Worm (Caenorhabditis elegans) whole organism, L3 larva: ENCODE results near the gene wrn-1.

Experiments
- R02D3.7 ChIP-seq: fragments of 150-350 bp; optimal IDR thresholded peaks from 2 replicates; lab custom pipeline; 2014; ENCODE audit warnings: missing biosample characterization, missing genetic modification characterization
- ZK546.5 ChIP-seq: sonication (generic microtip); optimal IDR thresholded peaks from 2 replicates; lab custom pipeline; 2017; ENCODE audit warnings: missing biosample characterization, missing genetic modification characterization
- aly-2 ChIP-seq: fragments of 150-350 bp; optimal IDR thresholded peaks from 2 replicates; lab custom pipeline; 2014; ENCODE audit warnings: missing biosample characterization, missing genetic modification characterization
- ama-1 ChIP-seq: fragments of 150-350 bp; optimal IDR thresholded peaks from 2 replicates; lab custom pipeline; 2018
- ceh-28 ChIP-seq: fragments of 150-350 bp; optimal IDR thresholded peaks from 2 replicates; lab custom pipeline; 2014; ENCODE audit warnings: missing biosample characterization, missing genetic modification reagents, missing genetic modification characterization
- ceh-82 ChIP-seq: fragments of 150-350 bp; optimal IDR thresholded peaks from 2 replicates; lab custom pipeline; 2014; ENCODE audit warnings: missing biosample characterization, missing genetic modification characterization
- daf-12 ChIP-seq: fragments of 150-350 bp; optimal IDR thresholded peaks from 2 replicates; lab custom pipeline; 2014; ENCODE audit warnings: missing biosample characterization, missing genetic modification reagents, missing genetic modification characterization
- egl-5 ChIP-seq: fragments of 150-350 bp; optimal IDR thresholded peaks from 2 replicates; lab custom pipeline; 2017; ENCODE audit warnings: missing biosample characterization, missing genetic modification reagents, missing genetic modification characterization, inconsistent platforms
- elt-2 ChIP-seq: sonication (generic microtip); optimal IDR thresholded peaks from 2 replicates; lab custom pipeline; 2016; ENCODE audit warnings: missing genetic modification reagents, mild to moderate bottlenecking, missing genetic modification characterization, missing compliant biosample characterization
- elt-3 ChIP-seq, 3 experiments: fragments of 150-350 bp in 1 of 3; sonication (generic microtip) in 2 of 3; optimal IDR thresholded peaks; 2 replicates in 2 of 3; 4 replicates in 1 of 3; lab custom pipeline; 2014 to 2017; ENCODE audit warnings: missing biosample characterization in 3 of 3, missing genetic modification characterization in 3 of 3
- fkh-2 ChIP-seq: fragments of 150-350 bp; optimal IDR thresholded peaks from 2 replicates; lab custom pipeline; 2014; ENCODE audit warnings: missing biosample characterization, missing genetic modification reagents, missing genetic modification characterization
- fos-1 ChIP-seq: fragments of 150-350 bp; optimal IDR thresholded peaks from 2 replicates; lab custom pipeline; 2014; ENCODE audit warnings: missing biosample characterization, missing genetic modification characterization
- hmg-11 ChIP-seq: sonication (generic microtip); optimal IDR thresholded peaks from 2 replicates; lab custom pipeline; 2016; ENCODE audit warnings: missing genetic modification characterization, missing compliant biosample characterization
- jun-1 ChIP-seq: fragments of 150-350 bp; optimal IDR thresholded peaks from 2 replicates; lab custom pipeline; 2014; ENCODE audit warnings: missing biosample characterization, missing genetic modification reagents, missing genetic modification characterization
- lin-39 ChIP-seq: fragments of 150-350 bp; optimal IDR thresholded peaks from 2 replicates; lab custom pipeline; 2018; ENCODE audit warnings: missing biosample characterization, missing genetic modification reagents, missing genetic modification characterization
- lsy-12 ChIP-seq: sonication (generic microtip); optimal IDR thresholded peaks from 2 replicates; lab custom pipeline; 2016; ENCODE audit warnings: mild to moderate bottlenecking, missing genetic modification characterization, missing compliant biosample characterization
- mdl-1 ChIP-seq: fragments of 150-350 bp; optimal IDR thresholded peaks from 2 replicates; lab custom pipeline; 2014; ENCODE audit warnings: missing biosample characterization, missing genetic modification characterization
- mml-1 ChIP-seq: fragments of 150-350 bp; sonication (generic microtip); optimal IDR thresholded peaks from 3 replicates; lab custom pipeline; 2014; ENCODE audit warnings: missing biosample characterization, missing genetic modification characterization
- nhr-11 ChIP-seq: fragments of 150-350 bp; optimal IDR thresholded peaks from 2 replicates; lab custom pipeline; 2014; ENCODE audit warnings: missing biosample characterization, missing genetic modification characterization
- nhr-12 ChIP-seq: fragments of 150-350 bp; optimal IDR thresholded peaks from 2 replicates; lab custom pipeline; 2014; ENCODE audit warnings: missing biosample characterization, missing genetic modification characterization
- nhr-25 ChIP-seq: sonication (generic microtip); optimal IDR thresholded peaks from 2 replicates; lab custom pipeline; 2017; ENCODE audit warnings: missing biosample characterization, missing genetic modification characterization
- nhr-28 ChIP-seq: fragments of 150-350 bp; optimal IDR thresholded peaks from 2 replicates; lab custom pipeline; 2014; ENCODE audit warnings: missing biosample characterization, missing genetic modification characterization
- nhr-43 ChIP-seq: sonication (generic microtip); optimal IDR thresholded peaks from 2 replicates; lab custom pipeline; 2016; ENCODE audit warnings: mild to moderate bottlenecking, missing genetic modification characterization, missing compliant biosample characterization; ENCODE audit not compliant: poor library complexity, severe bottlenecking
- nhr-67 ChIP-seq: fragments of 150-350 bp; optimal IDR thresholded peaks from 2 replicates; lab custom pipeline; 2014; ENCODE audit warnings: missing biosample characterization, missing genetic modification characterization
- nhr-76 ChIP-seq: fragments of 150-350 bp; sonication (generic microtip); optimal IDR thresholded peaks from 5 replicates; lab custom pipeline; 2014; ENCODE audit warnings: missing biosample characterization, missing genetic modification characterization
- nhr-77 ChIP-seq: fragments of 150-350 bp; optimal IDR thresholded peaks from 2 replicates; lab custom pipeline; 2014; ENCODE audit warnings: missing biosample characterization, missing genetic modification characterization
- pha-4 ChIP-seq: fragments of 150-350 bp; optimal IDR thresholded peaks from 2 replicates; lab custom pipeline; 2014; ENCODE audit warnings: missing biosample characterization, missing genetic modification reagents, missing genetic modification characterization
- pqm-1 ChIP-seq: fragments of 150-350 bp; optimal IDR thresholded peaks from 2 replicates; lab custom pipeline; 2017; ENCODE audit warnings: missing biosample characterization, missing genetic modification characterization, inconsistent platforms
- skn-1 ChIP-seq: fragments of 150-350 bp; optimal IDR thresholded peaks from 2 replicates; lab custom pipeline; 2014; ENCODE audit warnings: missing biosample characterization, missing genetic modification characterization
- snpc-4 ChIP-seq: fragments of 150-350 bp; optimal IDR thresholded peaks from 2 replicates; lab custom pipeline; 2014; ENCODE audit warnings: missing biosample characterization, missing genetic modification characterization
- tbx-2 ChIP-seq: sonication (generic microtip); optimal IDR thresholded peaks from 2 replicates; lab custom pipeline; 2016; ENCODE audit warnings: mild to moderate bottlenecking, missing genetic modification characterization, missing compliant biosample characterization
- unc-39 ChIP-seq: sonication (generic microtip); optimal IDR thresholded peaks from 4 replicates; lab custom pipeline; 2017; ENCODE audit warnings: missing biosample characterization, missing genetic modification characterization
- zag-1 ChIP-seq: fragments of 150-350 bp; optimal IDR thresholded peaks from 2 replicates; lab custom pipeline; 2014; ENCODE audit warnings: missing biosample characterization, missing genetic modification characterization
- ztf-11 ChIP-seq: fragments of 150-350 bp; optimal IDR thresholded peaks from 2 replicates; lab custom pipeline; 2014; ENCODE audit warnings: missing biosample characterization, missing genetic modification characterization
- ztf-4 ChIP-seq: fragments of 150-350 bp; optimal IDR thresholded peaks from 2 replicates; lab custom pipeline; 2014; ENCODE audit warnings: missing biosample characterization, missing genetic modification characterization

wrn-1 gene

ce11 chrII:6588605-6589292 lies 34.0 kb downstream of the wrn-1 start, which contains the start of gene icd-1 (continued):
- TF ChIP-seq tbx-2 (peak; percentile 91), daf-12 (no peak), elt-2 (tag; lab: Kevin White, UChicago) (peak; percentile 84), zag-1 (tag; lab: Kevin White, UChicago) (peak; percentile 71), jun-1 (peak; percentile 97), elt-3 (tag; optimal IDR thresholded peaks at IDR 0.05; lab: Kevin White, UChicago) (no peak), lsy-12 (tag; lab: Kevin White, UChicago) (peak; percentile 95), aly-2 (tag; lab: Kevin White, UChicago) (peak; percentile 58), pha-4 (peak; percentile 92), mdl-1 (tag; lab: Kevin White, UChicago) (peak; percentile 64), nhr-77 (tag; lab: Kevin White, UChicago) (peak; percentile 63), unc-39 (no peak), fkh-2 (tag; lab: Kevin White, UChicago) (no peak), snpc-4 (tag; lab: Kevin White, UChicago) (peak; percentile 91), nhr-67 (tag; lab: Kevin White, UChicago) (no peak), nhr-25 (tag; lab: Kevin White, UChicago) (peak; percentile 94), R02D3.7 (tag; lab: Kevin White, UChicago) (peak; percentile 89), mml-1 (tag; lab: Kevin White, UChicago) (no peak), nhr-11 (tag; lab: Kevin White, UChicago) (peak; percentile 95), pqm-1 (tag; lab: Kevin White, UChicago) (peak; percentile 66), ztf-4 (tag; lab: Kevin White, UChicago) (peak; percentile 83)

- TF ChIP-seq pha-4 (peak; percentile 21), nhr-77 (tag; lab: Kevin White, UChicago) (no peak), daf-12 (no peak), ztf-11 (tag; lab: Kevin White, UChicago) (no peak), nhr-12 (tag; lab: Kevin White, UChicago) (no peak), ZK546.5 (tag; lab: Kevin White, UChicago) (no peak), fos-1 (peak; percentile 19), hmg-11 (tag; lab: Kevin White, UChicago) (no peak), egl-5 (no peak), nhr-43 (tag; lab: Kevin White, UChicago) (no peak), elt-3 (tag; optimal IDR thresholded peaks at IDR 0.05; lab: Kevin White, UChicago) (no peak), jun-1 (no peak), mdl-1 (tag; lab: Kevin White, UChicago) (no peak), elt-2 (tag; lab: Kevin White, UChicago) (no peak), pqm-1 (tag; lab: Kevin White, UChicago) (peak; percentile 49), lsy-12 (tag; lab: Kevin White, UChicago) (no peak), mml-1 (tag; lab: Kevin White, UChicago) (no peak)
Observed at ce11 chrII:6589408-6589807, 34.6 kb downstream of the wrn-1 start, which contains the start of gene vps-32.1. Gene vps-32.1, plus strand, starts transcription at chrII:6589708.

- TF ChIP-seq ceh-82 (tag; lab: Kevin White, UChicago): no peak
- TF ChIP-seq ama-1 (lab: Kevin White, UChicago): peak; percentile 70
Observed at ce11 chrII:6591000-6591399, 36.2 kb downstream of the wrn-1 start.

- TF ChIP-seq ama-1 (lab: Kevin White, UChicago): no peak
- no peak for TF ChIP-seq pqm-1 (tag; lab: Kevin White, UChicago)
- TF ChIP-seq lin-39 (tag; lab: Kevin White, UChicago): no peak
- no peak for TF ChIP-seq skn-1 (tag; lab: Kevin White, UChicago)
- TF ChIP-seq ztf-4 (tag; lab: Kevin White, UChicago): no peak
- TF ChIP-seq nhr-76 (tag; lab: Kevin White, UChicago): no peak
- no peak for TF ChIP-seq daf-12
- TF ChIP-seq elt-2 (tag; lab: Kevin White, UChicago): no peak
- TF ChIP-seq nhr-25 (tag; lab: Kevin White, UChicago): no peak
- no peak for TF ChIP-seq unc-39
- no peak for TF ChIP-seq nhr-11 (tag; lab: Kevin White, UChicago)
- TF ChIP-seq nhr-28 (tag; lab: Kevin White, UChicago): no peak
- TF ChIP-seq ZK546.5 (tag; lab: Kevin White, UChicago): no peak
- no peak for TF ChIP-seq elt-3 (tag; optimal IDR thresholded peaks at IDR 0.05; lab: Kevin White, UChicago)
- TF ChIP-seq aly-2 (tag; lab: Kevin White, UChicago): no peak
- no peak for TF ChIP-seq fkh-2 (tag; lab: Kevin White, UChicago)
- no peak for TF ChIP-seq ceh-28
- no peak for TF ChIP-seq R02D3.7 (tag; lab: Kevin White, UChicago)
Observed at ce11 chrII:6592251-6592650, 37.5 kb downstream of the wrn-1 start, which contains the start of gene C56C10.9. Gene C56C10.9, minus strand, starts transcription at chrII:6592351.
